Fruit fly (Drosophila melanogaster): ENCODE results near the gene AIF.

Gene AIF

DNA sequence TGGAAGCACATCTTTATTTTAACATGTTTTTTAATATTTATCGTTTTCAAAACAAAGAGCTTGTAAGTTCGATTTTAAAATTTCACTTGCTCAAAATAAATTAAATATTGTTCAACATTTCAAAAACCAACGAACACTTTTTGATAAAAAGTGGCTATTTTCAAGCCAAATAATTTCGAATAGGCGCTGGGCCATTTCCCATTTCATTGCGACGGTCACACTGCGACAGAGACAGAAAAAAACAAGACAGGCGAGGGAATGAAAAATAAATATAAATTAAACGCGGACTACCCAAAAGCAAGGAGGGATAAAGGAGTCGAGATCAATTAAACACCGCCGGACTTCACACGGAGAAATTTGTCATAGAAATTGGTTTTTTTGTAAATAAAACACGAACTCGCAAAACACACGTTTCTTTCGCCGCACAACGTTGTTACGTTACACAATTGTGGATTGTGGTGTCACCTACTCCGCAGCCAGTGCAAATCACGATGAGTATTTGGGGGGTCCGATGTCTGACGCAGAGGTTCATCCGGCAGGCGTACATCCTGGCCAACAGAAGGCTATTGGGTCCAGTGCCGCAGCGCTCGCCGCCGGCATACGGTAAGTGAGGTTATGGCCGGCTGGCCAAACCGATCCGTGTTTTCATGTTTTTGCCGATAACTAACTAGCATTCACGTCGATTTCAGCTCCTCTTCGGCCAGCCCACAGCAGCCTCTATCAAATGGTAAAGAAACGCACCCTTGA lies at the start of gene AIF:
Gene AIF, plus strand, starts transcription at position 211 of the 747 bp plus-strand sequence.
- no peak for TF ChIP-seq Myc (optimal IDR thresholded peaks at IDR 0.05)
- no peak for TF ChIP-seq ttk (optimal IDR thresholded peaks at IDR 0.05)
- no peak for TF ChIP-seq h (optimal IDR thresholded peaks at IDR 0.05)
- no peak for TF ChIP-seq psq (optimal IDR thresholded peaks at IDR 0.05)
- no peak for TF ChIP-seq Sin3A (optimal IDR thresholded peaks at IDR 0.05)
- no peak for TF ChIP-seq insv (optimal IDR thresholded peaks at IDR 0.05)

DNA sequence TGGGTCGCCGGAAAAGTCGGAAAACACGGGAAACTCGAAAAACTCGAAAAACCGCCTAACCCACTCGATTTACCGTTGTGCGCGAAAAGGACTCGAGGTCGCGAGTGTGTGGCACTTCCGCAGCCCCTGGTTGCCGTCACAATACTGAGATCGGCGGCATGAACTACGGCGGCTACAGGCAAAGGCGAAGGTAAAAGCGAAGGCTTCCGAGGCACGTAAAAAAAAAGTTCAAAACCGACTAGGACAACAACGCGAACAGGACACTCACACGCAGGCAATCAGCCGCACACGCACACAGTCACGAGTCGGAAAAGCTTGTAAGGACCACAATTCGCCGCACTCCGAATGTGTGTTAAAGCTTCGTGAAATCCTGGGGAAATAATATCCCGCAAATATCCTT lies 41.8 kb upstream of the AIF start, which contains the start of gene dpr3:
Gene dpr3, minus strand, starts transcription at position 133 of the 400 bp plus-strand sequence.
- no peak for TF ChIP-seq h (optimal IDR thresholded peaks at IDR 0.05)
- no peak for TF ChIP-seq psq (optimal IDR thresholded peaks at IDR 0.05)
- no peak for TF ChIP-seq Myc (optimal IDR thresholded peaks at IDR 0.05)
- no peak for TF ChIP-seq ttk (optimal IDR thresholded peaks at IDR 0.05)
- no peak for TF ChIP-seq insv (optimal IDR thresholded peaks at IDR 0.05)
- no peak for TF ChIP-seq Sin3A (optimal IDR thresholded peaks at IDR 0.05)

DNA sequence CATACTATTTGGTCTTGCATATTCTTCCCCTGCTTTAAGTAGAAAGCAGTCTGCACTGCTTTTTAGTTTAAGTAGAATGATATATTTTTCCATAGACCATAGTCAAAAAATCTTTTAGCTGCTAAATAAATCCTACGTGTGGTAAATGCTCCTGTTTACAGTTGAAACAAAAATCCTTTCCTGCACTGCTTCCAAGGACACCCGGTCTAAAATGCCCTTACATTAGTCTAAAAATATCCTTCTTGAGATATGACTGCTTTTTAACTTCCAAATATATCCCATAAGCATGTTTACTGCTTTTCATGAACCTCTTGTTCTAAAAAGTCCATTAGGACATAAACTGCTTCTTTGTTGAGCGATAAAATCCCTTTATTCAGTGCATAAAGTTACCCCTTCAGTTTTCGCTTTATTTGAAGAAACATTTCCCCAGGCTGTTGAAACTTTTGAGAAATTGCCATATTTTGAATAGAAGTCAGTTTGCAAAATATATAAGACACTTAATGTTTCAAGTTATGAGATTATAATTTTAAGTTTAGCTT lies 41.1 kb upstream of the AIF start:
- TF ChIP-seq Myc (optimal IDR thresholded peaks at IDR 0.05) = no peak
- TF ChIP-seq ttk (optimal IDR thresholded peaks at IDR 0.05) = no peak
- TF ChIP-seq h (optimal IDR thresholded peaks at IDR 0.05) = no peak
- no peak for TF ChIP-seq insv (optimal IDR thresholded peaks at IDR 0.05)
- TF ChIP-seq psq (optimal IDR thresholded peaks at IDR 0.05) = no peak
- no peak for TF ChIP-seq Sin3A (optimal IDR thresholded peaks at IDR 0.05)

DNA sequence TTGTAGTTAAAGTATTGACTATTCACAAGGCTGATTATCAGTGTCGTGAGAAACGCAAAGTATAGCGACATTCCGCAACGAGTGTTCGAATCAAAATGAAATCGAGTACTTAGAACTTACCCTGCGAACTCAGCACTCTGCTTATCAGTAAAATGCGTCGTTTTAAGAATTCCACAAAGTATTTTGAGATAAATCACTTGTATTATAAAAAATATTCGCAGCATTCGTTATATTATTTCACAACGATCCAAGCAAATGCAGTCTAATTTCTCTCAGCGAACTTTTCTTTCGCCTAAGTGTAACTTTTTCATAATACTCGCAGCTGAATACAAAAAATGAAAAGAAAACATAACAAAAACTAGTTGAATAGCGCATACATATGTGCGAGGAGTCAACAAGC lies 22.4 kb upstream of the AIF start, which contains the start of gene CG4259:
Gene CG4259, minus strand, starts transcription at position 101 of the 400 bp plus-strand sequence.
- TF ChIP-seq ttk (optimal IDR thresholded peaks at IDR 0.05) (no peak), insv (optimal IDR thresholded peaks at IDR 0.05) (no peak), Myc (optimal IDR thresholded peaks at IDR 0.05) (no peak), h (optimal IDR thresholded peaks at IDR 0.05) (no peak), psq (optimal IDR thresholded peaks at IDR 0.05) (no peak), Sin3A (optimal IDR thresholded peaks at IDR 0.05) (no peak)

DNA sequence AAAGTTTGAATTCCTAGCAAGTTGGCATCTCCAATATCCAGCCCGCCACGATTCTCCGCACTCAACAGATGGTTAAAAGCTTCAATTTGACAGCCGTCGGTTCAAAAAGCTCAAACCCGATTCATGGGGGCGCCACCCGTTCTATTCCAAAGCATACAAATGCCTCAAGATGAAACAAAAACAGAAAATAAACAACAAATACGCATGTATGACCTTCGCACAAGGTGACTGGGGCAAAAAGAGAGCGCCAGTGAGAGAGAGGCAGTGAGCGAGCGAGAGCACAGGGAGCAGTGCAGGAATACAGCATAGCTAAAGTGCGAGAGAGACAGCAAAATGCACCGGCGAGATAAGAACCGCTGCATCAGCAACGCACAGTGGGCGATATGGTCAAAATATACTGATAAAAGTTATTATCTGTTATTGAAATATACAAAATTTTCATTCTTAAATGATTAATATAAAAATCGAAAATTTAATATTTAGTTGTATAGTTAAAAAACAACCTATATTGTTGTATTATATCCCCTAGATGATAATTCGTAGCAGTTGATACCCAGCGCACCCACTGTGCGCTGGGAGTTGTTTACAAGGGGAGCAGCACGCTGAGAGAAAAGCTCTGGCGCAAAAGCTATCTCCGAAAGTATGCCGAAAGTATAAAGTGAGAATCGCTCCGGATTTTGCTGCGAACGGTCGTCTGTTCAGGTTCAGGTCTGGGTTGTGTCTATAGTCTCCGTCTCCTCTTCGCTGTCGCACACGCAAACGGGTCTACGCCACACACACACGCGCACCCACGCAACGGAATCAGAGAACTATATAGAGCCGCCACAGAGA lies 21.2 kb upstream of the AIF start, which contains the start of gene Glyp:
Gene Glyp, plus strand, starts transcription at position 657 of the 831 bp plus-strand sequence.
- TF ChIP-seq Myc (optimal IDR thresholded peaks at IDR 0.05) (no peak), Sin3A (optimal IDR thresholded peaks at IDR 0.05) (no peak), h (optimal IDR thresholded peaks at IDR 0.05) (no peak), ttk (optimal IDR thresholded peaks at IDR 0.05) (no peak), psq (optimal IDR thresholded peaks at IDR 0.05) (no peak), insv (optimal IDR thresholded peaks at IDR 0.05) (no peak)

DNA sequence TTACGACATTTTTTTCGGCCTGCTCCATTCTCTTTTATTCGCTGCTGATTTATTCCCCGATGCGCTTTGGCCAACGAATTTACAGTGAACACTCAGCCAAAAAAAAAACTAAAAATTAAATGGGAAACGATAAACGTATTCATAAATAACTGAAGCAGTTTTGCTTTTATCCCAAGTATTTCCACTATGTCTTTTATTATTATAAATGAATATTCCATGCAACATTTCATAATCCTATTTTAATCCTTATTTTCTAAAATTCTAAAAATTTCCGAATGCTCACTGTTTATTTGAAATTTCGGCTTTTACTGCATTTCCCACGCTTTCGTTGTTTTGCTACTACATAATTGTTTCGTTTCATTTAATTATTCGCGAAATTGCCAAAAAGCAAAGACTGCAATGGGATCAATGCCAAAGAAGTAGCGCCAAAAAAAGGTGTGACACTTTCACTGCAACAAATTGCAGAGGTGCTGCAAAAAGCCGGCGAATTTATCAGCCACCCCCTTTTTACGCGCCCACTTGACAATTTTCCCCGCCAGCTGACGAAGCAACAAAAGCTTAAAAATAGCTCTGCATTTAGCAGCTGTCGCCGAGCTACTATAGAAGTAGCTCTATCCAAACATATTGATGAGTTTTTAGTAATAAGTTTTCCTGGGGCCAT lies 20.0 kb upstream of the AIF start:
- no peak for TF ChIP-seq Myc (optimal IDR thresholded peaks at IDR 0.05)
- no peak for TF ChIP-seq h (optimal IDR thresholded peaks at IDR 0.05)
- no peak for TF ChIP-seq insv (optimal IDR thresholded peaks at IDR 0.05)

DNA sequence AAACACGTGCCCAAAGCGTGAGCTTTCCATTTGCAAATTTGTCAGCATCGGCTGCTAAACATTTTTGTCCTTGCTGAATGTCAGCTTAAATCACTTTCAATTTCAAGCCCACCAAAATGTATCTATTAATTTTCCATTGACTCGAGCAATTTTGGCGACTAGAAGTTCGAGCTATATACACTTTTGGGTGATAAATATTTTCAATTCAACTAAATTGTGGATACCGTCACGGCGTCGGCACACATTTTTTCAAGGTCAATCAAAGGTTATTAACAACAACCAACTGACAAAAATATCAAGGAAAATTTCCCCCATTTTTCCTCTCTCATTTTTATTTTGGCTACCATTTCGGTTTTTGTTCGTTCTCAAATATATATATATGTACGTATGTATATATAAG lies 19.3 kb upstream of the AIF start:
- TF ChIP-seq insv (optimal IDR thresholded peaks at IDR 0.05) = no peak
- no peak for TF ChIP-seq Myc (optimal IDR thresholded peaks at IDR 0.05)
- no peak for TF ChIP-seq ttk (optimal IDR thresholded peaks at IDR 0.05)
- TF ChIP-seq h (optimal IDR thresholded peaks at IDR 0.05) = no peak
- TF ChIP-seq Sin3A (optimal IDR thresholded peaks at IDR 0.05) = no peak
- TF ChIP-seq psq (optimal IDR thresholded peaks at IDR 0.05) = no peak

DNA sequence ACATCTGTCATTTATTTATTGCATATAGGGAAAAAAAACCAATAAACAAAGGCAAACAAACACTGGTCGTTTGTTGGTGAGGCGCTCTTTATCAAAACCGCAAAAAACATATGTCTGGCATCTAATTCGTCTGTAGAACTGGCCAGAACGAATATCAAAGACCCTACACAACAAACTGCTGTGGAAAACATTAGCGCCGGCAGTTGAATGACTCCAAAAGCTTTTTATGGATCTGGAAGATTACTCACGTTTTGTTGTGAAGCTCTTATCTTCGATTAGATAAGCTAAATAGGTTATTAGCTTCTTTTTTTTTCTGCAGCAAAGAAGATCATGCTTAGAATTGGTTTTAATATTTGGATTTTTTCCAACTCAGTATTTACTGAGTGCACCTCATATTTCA lies 18.5 kb upstream of the AIF start:
- TF ChIP-seq h (optimal IDR thresholded peaks at IDR 0.05) (no peak), Sin3A (optimal IDR thresholded peaks at IDR 0.05) (no peak), Myc (optimal IDR thresholded peaks at IDR 0.05) (no peak), insv (optimal IDR thresholded peaks at IDR 0.05) (no peak)

DNA sequence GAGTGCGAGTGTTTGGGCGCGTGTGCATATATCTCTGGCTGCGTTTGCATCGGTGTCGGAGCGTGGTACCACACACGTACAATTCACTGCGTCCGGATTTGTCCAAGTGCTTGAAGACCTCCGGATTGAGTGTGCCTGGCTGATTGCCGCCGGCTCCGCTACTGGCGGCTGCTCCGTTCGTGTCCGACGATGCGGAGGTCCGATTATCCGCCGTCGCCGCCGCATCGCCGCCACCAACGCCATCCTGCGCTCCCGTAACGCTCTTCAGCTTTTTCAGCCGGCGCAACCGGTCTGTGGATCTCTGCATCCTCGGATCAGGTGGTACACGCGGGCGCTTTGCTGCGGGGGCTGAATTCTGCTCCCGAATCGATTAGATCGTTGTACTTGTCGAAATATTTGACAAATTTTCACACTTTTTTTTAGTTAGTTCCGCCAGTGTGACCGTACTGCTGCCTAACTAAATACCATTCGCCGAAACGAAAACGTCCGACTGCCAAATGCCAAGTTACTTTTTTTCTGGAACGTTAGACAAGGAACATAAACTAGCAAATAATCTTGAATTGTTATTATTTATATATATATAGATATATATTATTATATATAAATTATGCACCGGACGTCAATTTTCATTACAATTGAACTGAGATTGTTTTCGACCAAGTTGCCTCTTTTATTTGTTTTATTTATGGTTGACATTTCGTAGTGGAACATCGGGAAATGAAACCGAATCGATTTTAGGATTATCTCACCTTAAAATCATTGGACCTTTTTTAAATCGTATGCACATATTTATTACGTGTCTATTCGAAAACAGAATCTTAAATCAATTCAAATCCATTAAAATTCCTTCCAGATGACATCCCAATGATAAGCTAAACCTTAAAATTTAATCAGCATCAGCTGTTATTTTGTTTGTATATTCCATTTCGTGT lies 6.6 kb upstream of the AIF start, which contains the start of gene tho2:
Gene tho2, minus strand, starts transcription at position 463 of the 932 bp plus-strand sequence.
- TF ChIP-seq psq (optimal IDR thresholded peaks at IDR 0.05) (no peak), h (optimal IDR thresholded peaks at IDR 0.05) (no peak), ttk (optimal IDR thresholded peaks at IDR 0.05) (no peak), Myc (optimal IDR thresholded peaks at IDR 0.05) (no peak), Sin3A (optimal IDR thresholded peaks at IDR 0.05) (no peak), insv (optimal IDR thresholded peaks at IDR 0.05) (no peak)

DNA sequence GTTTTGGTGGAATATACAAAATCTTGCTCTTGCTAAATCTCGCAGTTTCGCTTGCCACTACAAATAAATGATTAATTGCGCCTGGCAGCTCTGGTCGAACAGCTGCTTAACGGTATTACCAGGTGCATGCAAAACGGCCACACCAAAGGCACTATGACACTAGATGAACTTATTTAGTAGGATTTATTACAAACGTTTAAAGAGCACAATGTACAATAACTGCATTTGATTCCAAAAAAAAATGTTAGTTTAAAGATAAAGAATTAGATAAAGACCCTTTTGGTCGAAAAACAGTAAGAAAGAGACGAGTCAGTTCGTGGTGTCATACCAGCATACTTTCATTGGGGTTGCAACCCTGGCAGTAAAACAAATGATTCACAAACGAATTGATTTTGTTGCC lies 4.3 kb upstream of the AIF start, which contains the start of the genes CG11723 and Tbcd:
Gene CG11723, minus strand, starts transcription at position 68 of the 400 bp plus-strand sequence.
Gene Tbcd, plus strand, starts transcription at position 311 of the 400 bp plus-strand sequence.
- TF ChIP-seq insv (optimal IDR thresholded peaks at IDR 0.05) = no peak
- no peak for TF ChIP-seq Sin3A (optimal IDR thresholded peaks at IDR 0.05)
- no peak for TF ChIP-seq psq (optimal IDR thresholded peaks at IDR 0.05)
- TF ChIP-seq h (optimal IDR thresholded peaks at IDR 0.05) = no peak
- no peak for TF ChIP-seq ttk (optimal IDR thresholded peaks at IDR 0.05)
- TF ChIP-seq Myc (optimal IDR thresholded peaks at IDR 0.05) = no peak

All from Kc167 (cell line).